Fruit fly (Drosophila melanogaster): ENCODE data around the gene CG6763.

The CG6763 gene

DNA sequence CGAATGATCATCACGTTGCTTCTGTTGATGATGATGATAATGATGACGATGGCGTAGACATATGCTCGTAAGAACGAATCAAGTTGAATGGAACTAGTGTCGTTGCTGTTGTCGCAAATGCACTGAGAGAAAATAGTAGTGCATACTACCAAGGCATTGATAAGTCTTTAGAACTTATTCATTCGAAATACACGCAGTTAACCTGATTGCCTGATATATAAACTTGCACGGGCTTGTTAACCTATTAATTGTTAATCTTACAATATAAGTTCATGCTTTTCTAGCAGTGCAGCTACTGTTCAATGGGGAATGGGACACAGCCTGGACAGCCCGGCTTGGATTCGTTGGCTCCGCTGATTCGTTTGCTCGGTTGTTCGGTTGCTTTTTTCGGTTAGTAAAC is 42.5 kb downstream of the CG6763 start (continued):
- peak; percentile 77 for TF ChIP-seq CG14014 (GFP tag; IDR thresholded peaks at IDR 0.05)
- TF ChIP-seq stwl (tag; optimal IDR thresholded peaks at IDR 0.05): peak; percentile 47
- peak; percentile 26 for TF ChIP-seq Hmx (GFP tag; optimal IDR thresholded peaks at IDR 0.05)
- TF ChIP-seq dysf (GFP tag; IDR thresholded peaks at IDR 0.05): peak; percentile 89
- peak; percentile 90 for TF ChIP-seq pnt (GFP tag; optimal IDR thresholded peaks at IDR 0.05)
- TF ChIP-seq lab (GFP tag; optimal IDR thresholded peaks at IDR 0.05): peak; percentile 88
- peak; percentile 83 for TF ChIP-seq CG17359 (tag; optimal IDR thresholded peaks at IDR 0.05)
- peak; percentile 86 for TF ChIP-seq CoRest (tag; optimal IDR thresholded peaks at IDR 0.05)
- peak; percentile 74 for TF ChIP-seq CG17385 (GFP tag; optimal IDR thresholded peaks at IDR 0.05)
- TF ChIP-seq ara (GFP tag; IDR thresholded peaks at IDR 0.05): peak; percentile 88
- TF ChIP-seq Mad (GFP tag; optimal IDR thresholded peaks at IDR 0.05): peak; percentile 75
- TF ChIP-seq Sox100B (GFP tag; optimal IDR thresholded peaks at IDR 0.05): peak; percentile 72
- TF ChIP-seq kni (GFP tag; optimal IDR thresholded peaks at IDR 0.05): no peak
- TF ChIP-seq CG3065 (GFP tag; optimal IDR thresholded peaks at IDR 0.05): peak; percentile 76
- TF ChIP-seq jumu (GFP tag; optimal IDR thresholded peaks at IDR 0.05): peak; percentile 83
- peak; percentile 80 for TF ChIP-seq H2.0 (GFP tag; IDR thresholded peaks at IDR 0.05)
- peak; percentile 80 for TF ChIP-seq CG9609 (GFP tag; optimal IDR thresholded peaks at IDR 0.05)
- TF ChIP-seq CG8924 (tag; optimal IDR thresholded peaks at IDR 0.05): peak; percentile 86
- peak; percentile 60; the same call in 1 of the 3 replicates for TF ChIP-seq CG3726 (GFP tag; IDR thresholded peaks at IDR 0.05)
- peak; percentile 60 for TF ChIP-seq CG9932 (GFP tag; IDR thresholded peaks at IDR 0.05)
- TF ChIP-seq chinmo (GFP tag; IDR thresholded peaks at IDR 0.05; ENCODE audit: partially characterized antibody): no peak
- TF ChIP-seq NC2β (GFP tag; optimal IDR thresholded peaks at IDR 0.05): peak; percentile 93
- peak; percentile 73 for TF ChIP-seq vfl (GFP tag; optimal IDR thresholded peaks at IDR 0.05)
- peak; percentile 83 for TF ChIP-seq CG10209 (GFP tag; optimal IDR thresholded peaks at IDR 0.05)
- peak; percentile 85 for TF ChIP-seq CG10959 (GFP tag; IDR thresholded peaks at IDR 0.05)
- peak; percentile 58 for TF ChIP-seq CG12744 (GFP tag; optimal IDR thresholded peaks at IDR 0.05)
- TF ChIP-seq vnd (GFP tag; IDR thresholded peaks at IDR 0.05; ENCODE audit: partially characterized antibody): no peak
- TF ChIP-seq gsb (GFP tag; IDR thresholded peaks at IDR 0.05): peak; percentile 59
- TF ChIP-seq rib (GFP tag; IDR thresholded peaks at IDR 0.05): peak; percentile 74
- peak; percentile 84 for TF ChIP-seq sim (GFP tag; IDR thresholded peaks at IDR 0.05)
- no peak for TF ChIP-seq pfk (GFP tag; optimal IDR thresholded peaks at IDR 0.05)
- peak; percentile 79; the same call in 1 of the 2 replicates for TF ChIP-seq ranshi (GFP tag; IDR thresholded peaks at IDR 0.05)
- TF ChIP-seq Awh (GFP tag; IDR thresholded peaks at IDR 0.05): peak; percentile 70
- peak; percentile 77 for TF ChIP-seq tgo (GFP tag; IDR thresholded peaks at IDR 0.05)
- TF ChIP-seq abd-A (tag; optimal IDR thresholded peaks at IDR 0.05): no peak
- peak; percentile 65 to 70 for TF ChIP-seq Hr51 (GFP tag; optimal IDR thresholded peaks at IDR 0.05)
- peak; percentile 61 for TF ChIP-seq CG5180 (GFP tag; optimal IDR thresholded peaks at IDR 0.05)
- peak; percentile 89 for TF ChIP-seq chm (GFP tag; IDR thresholded peaks at IDR 0.05)
- peak; percentile 71 for TF ChIP-seq ems (GFP tag; optimal IDR thresholded peaks at IDR 0.05)
- TF ChIP-seq CG10274 (GFP tag; optimal IDR thresholded peaks at IDR 0.05): peak; percentile 62
- TF ChIP-seq CG11093 (GFP tag; IDR thresholded peaks at IDR 0.05): peak; percentile 77
- peak; percentile 75 for TF ChIP-seq zen (tag; optimal IDR thresholded peaks at IDR 0.05)
- peak; percentile 37 for TF ChIP-seq HmgD (GFP tag; optimal IDR thresholded peaks at IDR 0.05)
- peak; percentile 81 for TF ChIP-seq NC2α (GFP tag; optimal IDR thresholded peaks at IDR 0.05)
- no peak for TF ChIP-seq CG4360 (GFP tag; IDR thresholded peaks at IDR 0.05)
- TF ChIP-seq B-H2 (GFP tag; optimal IDR thresholded peaks at IDR 0.05): no peak
- peak; percentile 63; the same call in 2 of the 3 replicates for TF ChIP-seq ase (GFP tag; IDR thresholded peaks at IDR 0.05)
- TF ChIP-seq usp (GFP tag; optimal IDR thresholded peaks at IDR 0.05): no peak
- TF ChIP-seq unpg (GFP tag; optimal IDR thresholded peaks at IDR 0.05): peak; percentile 90
- TF ChIP-seq Lpt (GFP tag; optimal IDR thresholded peaks at IDR 0.05): no peak
- peak; percentile 76 for TF ChIP-seq stc (GFP tag; IDR thresholded peaks at IDR 0.05)
- TF ChIP-seq Atf6 (GFP tag; IDR thresholded peaks at IDR 0.05): peak; percentile 81

Data from whole organism, embryonic.